Worm (Caenorhabditis elegans): Measurements from ENCODE around the gene C17H11.4.

DNA sequence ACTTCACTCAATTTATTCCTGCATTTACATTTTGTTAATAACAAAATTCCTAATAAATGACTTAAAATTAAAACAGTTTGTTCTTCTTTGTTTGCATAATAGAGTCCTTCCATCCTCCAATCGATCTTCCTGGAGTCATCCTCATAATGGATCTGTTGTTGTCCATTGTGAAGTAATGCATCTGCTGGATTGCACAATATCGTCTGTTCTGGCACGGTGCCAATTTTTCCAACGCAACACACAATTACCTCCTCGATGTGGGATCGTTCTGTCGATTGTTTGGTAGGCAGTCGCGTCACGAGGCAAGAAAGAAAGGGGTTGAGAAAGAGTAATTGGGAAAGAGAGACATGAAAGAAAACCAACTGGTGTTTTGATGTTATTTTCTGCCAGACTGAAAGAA lies 21.4 kb downstream of the C17H11.4 start:
- no peak for TF ChIP-seq elt-3 (tag; optimal IDR thresholded peaks at IDR 0.05)
- TF ChIP-seq lir-3 (tag; optimal IDR thresholded peaks at IDR 0.05; ENCODE audit: poor library complexity), result no peak
- no peak for TF ChIP-seq hlh-17 (GFP tag; optimal IDR thresholded peaks at IDR 0.05; ENCODE audit: borderline replicate concordance)
- no peak for TF ChIP-seq nhr-19 (GFP tag; conservative IDR thresholded peaks at IDR 0.05)
- TF ChIP-seq ets-5 (GFP tag; IDR thresholded peaks at IDR 0.05), result no peak
- TF ChIP-seq C16A3.4 (tag; optimal IDR thresholded peaks at IDR 0.05), result peak; percentile 54
- peak; percentile 29 for TF ChIP-seq tbx-2 (tag; optimal IDR thresholded peaks at IDR 0.05)

Data from whole organism, L1 larva.